Fruit fly (Drosophila melanogaster): ENCODE results near the gene CG3040.
A peak's percentile ranks its signal among the peaks of the same experiment; 100 is the strongest.

- peak; percentile 75 for TF ChIP-seq CG5204 (GFP tag; optimal IDR thresholded peaks at IDR 0.05)
- no peak for TF ChIP-seq cic (GFP tag; optimal IDR thresholded peaks at IDR 0.05)
- peak; percentile 53 for TF ChIP-seq tj (GFP tag; optimal IDR thresholded peaks at IDR 0.05)
- TF ChIP-seq Crg-1 (GFP tag; optimal IDR thresholded peaks at IDR 0.05): peak; percentile 76
- TF ChIP-seq Hr96 (GFP tag; optimal IDR thresholded peaks at IDR 0.05): peak; percentile 85
- TF ChIP-seq bab1 (GFP tag; optimal IDR thresholded peaks at IDR 0.05): peak; percentile 93
- peak; percentile 93 for TF ChIP-seq CG14711 (tag; optimal IDR thresholded peaks at IDR 0.05)
- TF ChIP-seq ovo (GFP tag; optimal IDR thresholded peaks at IDR 0.05): peak; percentile 28
- peak; percentile 70 for TF ChIP-seq CG12768 (GFP tag; optimal IDR thresholded peaks at IDR 0.05)
These were observed 40.4 kb upstream of the CG3040 start, which contains the start of the genes CG3032 and CG4593 for dm6 chrX:7013320-7014214.
